Fruit fly (Drosophila melanogaster) whole organism, embryonic: Measurements from ENCODE around the gene CG14230.

Experiments
- CG1024 ChIP-seq: fragments of 200-800 bp; sonication (Bioruptor generic); IDR thresholded peaks from 2 replicates; pipeline ENCODE4 v1.3.6; 2022; ENCODE audit warnings: missing biosample characterization, missing genetic modification characterization
- CG14441 ChIP-seq: fragments of 200-800 bp; sonication (Bioruptor generic); IDR thresholded peaks from 2 replicates; pipeline ENCODE4 v1.3.6; 2022; ENCODE audit warnings: missing biosample characterization, missing genetic modification characterization
- Dfd ChIP-seq, 2 experiments: fragments of >200 bp; optimal IDR thresholded peaks; 2 replicates each; lab custom pipeline; 2017; ENCODE audit warnings: missing biosample characterization in 2 of 2, missing genetic modification characterization in 2 of 2
- Ets97D ChIP-seq: fragments of 200-800 bp; sonication (Bioruptor generic); optimal IDR thresholded peaks from 3 replicates; lab custom pipeline; 2016; ENCODE audit warnings: missing biosample characterization, missing genetic modification characterization
- Hmx ChIP-seq: fragments of 200-800 bp; sonication (Bioruptor generic); optimal IDR thresholded peaks from 2 replicates; lab custom pipeline; 2016; ENCODE audit warnings: missing biosample characterization, missing genetic modification characterization
- Oli ChIP-seq: fragments of 200-800 bp; sonication (Bioruptor generic); optimal IDR thresholded peaks from 2 replicates; lab custom pipeline; 2018; ENCODE audit warnings: missing biosample characterization, mild to moderate bottlenecking, missing genetic modification characterization, moderate library complexity
- Side ChIP-seq: fragments of 200-800 bp; sonication (Bioruptor generic); optimal IDR thresholded peaks from 2 replicates; lab custom pipeline; 2016; ENCODE audit warnings: missing biosample characterization, missing genetic modification characterization
- aop ChIP-seq: fragments of 200-800 bp; sonication (Bioruptor generic); IDR thresholded peaks from 2 replicates; pipeline ENCODE4 v1.3.6; 2022; ENCODE audit warnings: missing biosample characterization, missing genetic modification characterization
- da ChIP-seq: fragments of 200-800 bp; sonication (Bioruptor generic); optimal IDR thresholded peaks from 2 replicates; lab custom pipeline; 2016; ENCODE audit warnings: missing biosample characterization, missing genetic modification characterization
- nerfin-2 ChIP-seq: fragments of 200-800 bp; sonication (Bioruptor generic); IDR thresholded peaks from 2 replicates; pipeline ENCODE4 v1.3.6; 2022; ENCODE audit warnings: missing biosample characterization, missing genetic modification characterization; ENCODE audit not compliant: partially characterized antibody
- pnt ChIP-seq: fragments of 200-800 bp; sonication (Bioruptor generic); optimal IDR thresholded peaks from 3 replicates; lab custom pipeline; 2016; ENCODE audit warnings: missing biosample characterization, missing genetic modification characterization

dm6 chrX:19697255-19697877, 6.6 kb upstream of the CG14230 start:
- TF ChIP-seq pnt (GFP tag; lab: Kevin White, UChicago) (no peak), nerfin-2 (GFP tag; lab: Robert Waterston, UW) (no peak), Dfd (GFP tag; optimal IDR thresholded peaks at IDR 0.05; lab: Kevin White, UChicago) (no peak), Ets97D (GFP tag; lab: Kevin White, UChicago) (no peak), CG14441 (GFP tag; lab: Robert Waterston, UW) (no peak), Side (GFP tag; lab: Kevin White, UChicago) (no peak), aop (GFP tag; lab: Robert Waterston, UW) (no peak), CG1024 (no peak), Oli (tag; lab: Kevin White, UChicago) (no peak), Hmx (GFP tag; lab: Kevin White, UChicago) (no peak), da (no peak)
